Worm (Caenorhabditis elegans) whole organism, early embryonic: ENCODE data around the gene C49G7.7.

ENCODE experiments used
- B0310.2 ChIP-seq: sonication (generic microtip); optimal IDR thresholded peaks from 2 replicates; lab custom pipeline; 2016; ENCODE audit warnings: mild to moderate bottlenecking, missing genetic modification characterization, missing compliant biosample characterization
- F13C5.2 ChIP-seq: sonication (generic microtip); optimal IDR thresholded peaks from 2 replicates; lab custom pipeline; 2017; ENCODE audit warnings: mild to moderate bottlenecking, missing genetic modification characterization, inconsistent platforms, missing compliant biosample characterization
- aly-1 ChIP-seq: sonication (generic microtip); optimal IDR thresholded peaks from 2 replicates; lab custom pipeline; 2016; ENCODE audit warnings: missing genetic modification characterization, missing compliant biosample characterization
- ama-1 ChIP-seq: fragments of 150-350 bp; optimal IDR thresholded peaks from 2 replicates; lab custom pipeline; 2014
- ceh-13 ChIP-seq: fragments of 200-800 bp; sonication (Bioruptor generic); optimal IDR thresholded peaks from 2 replicates; lab custom pipeline; 2018; ENCODE audit warnings: mild to moderate bottlenecking, missing genetic modification characterization, missing compliant biosample characterization
- ceh-36 ChIP-seq: sonication (generic microtip); optimal IDR thresholded peaks from 2 replicates; lab custom pipeline; 2016; ENCODE audit warnings: missing genetic modification characterization, inconsistent platforms, missing compliant biosample characterization
- ets-7 ChIP-seq: sonication (generic microtip); optimal IDR thresholded peaks from 2 replicates; lab custom pipeline; 2016; ENCODE audit warnings: missing genotype, missing genetic modification characterization, missing compliant biosample characterization
- flt-1 ChIP-seq: fragments of 200-800 bp; sonication (Bioruptor generic); IDR thresholded peaks from 2 replicates; pipeline ENCODE4 v1.3.6; 2022; ENCODE audit warnings: missing genetic modification characterization, missing compliant biosample characterization
- hmbx-1 ChIP-seq: sonication (generic microtip); optimal IDR thresholded peaks from 2 replicates; lab custom pipeline; 2016; ENCODE audit warnings: mild to moderate bottlenecking, missing genetic modification characterization, missing compliant biosample characterization
- hmg-4 ChIP-seq: fragments of 200-800 bp; sonication (Bioruptor generic); optimal IDR thresholded peaks from 2 replicates; lab custom pipeline; 2018; ENCODE audit warnings: mild to moderate bottlenecking, missing genetic modification characterization, missing compliant biosample characterization
- hnd-1 ChIP-seq: sonication (generic microtip); optimal IDR thresholded peaks from 2 replicates; lab custom pipeline; 2016; ENCODE audit warnings: missing genetic modification characterization, missing compliant biosample characterization
- pes-1 ChIP-seq: fragments of 200-800 bp; sonication (Bioruptor generic); IDR thresholded peaks from 2 replicates; pipeline ENCODE4 v1.3.6; 2022; ENCODE audit warnings: missing genetic modification reagents, missing genetic modification characterization, missing compliant biosample characterization
- scrt-1 ChIP-seq: fragments of 200-800 bp; sonication (Bioruptor generic); IDR thresholded peaks from 2 replicates; pipeline ENCODE4 v1.3.6; 2022; ENCODE audit warnings: missing genetic modification characterization, missing compliant biosample characterization
- sea-1 ChIP-seq: fragments of 200-800 bp; sonication (Bioruptor generic); conservative IDR thresholded peaks from 2 replicates; pipeline ENCODE4 v1.3.6; 2022; ENCODE audit warnings: missing genetic modification characterization, missing compliant biosample characterization
- tbx-11 ChIP-seq: fragments of 200-800 bp; sonication (Bioruptor generic); IDR thresholded peaks from 2 replicates; pipeline ENCODE4 v1.3.6; 2022; ENCODE audit warnings: missing genetic modification characterization, missing compliant biosample characterization
- tbx-37 ChIP-seq: fragments of 200-800 bp; sonication (Bioruptor generic); conservative IDR thresholded peaks from 2 replicates; pipeline ENCODE4 v1.3.6; 2022; ENCODE audit warnings: missing genetic modification reagents, missing genetic modification characterization, missing compliant biosample characterization
- tra-4 ChIP-seq: sonication (generic microtip); optimal IDR thresholded peaks from 2 replicates; lab custom pipeline; 2017; ENCODE audit warnings: missing genetic modification characterization, missing compliant biosample characterization

C49G7.7 gene

ce11 chrV:4024777-4025176 lies 9.5 kb upstream of the C49G7.7 start, which contains the start of gene K09D9.1:
K09D9.1 (plus strand) TSS chrV:4025047.
- no peak for TF ChIP-seq flt-1 (GFP tag; lab: Robert Waterston, UW)
- no peak for TF ChIP-seq ceh-36
- TF ChIP-seq F13C5.2 (tag; lab: Kevin White, UChicago) = no peak
- no peak for TF ChIP-seq scrt-1
- TF ChIP-seq tra-4 (tag; lab: Kevin White, UChicago) = no peak
- TF ChIP-seq hmbx-1 (tag; lab: Kevin White, UChicago) = no peak
- TF ChIP-seq B0310.2 (tag; lab: Kevin White, UChicago) = no peak
- TF ChIP-seq sea-1 (GFP tag; lab: Robert Waterston, UW) = no peak
- TF ChIP-seq tbx-11 = no peak
- TF ChIP-seq hmg-4 (GFP tag; lab: Kevin White, UChicago) = no peak
- no peak for TF ChIP-seq aly-1 (tag; lab: Kevin White, UChicago)
- TF ChIP-seq ama-1 (lab: Kevin White, UChicago) = no peak
- no peak for TF ChIP-seq tbx-37 (GFP tag; lab: Robert Waterston, UW)
- no peak for TF ChIP-seq ets-7 (tag; lab: Kevin White, UChicago)
- TF ChIP-seq pes-1 = no peak
- no peak for TF ChIP-seq ceh-13 (GFP tag; lab: Kevin White, UChicago)
- no peak for TF ChIP-seq hnd-1 (tag; lab: Kevin White, UChicago)

ce11 chrV:4029627-4030026 lies 4.6 kb upstream of the C49G7.7 start:
- TF ChIP-seq ama-1 (lab: Kevin White, UChicago) (no peak), ets-7 (tag; lab: Kevin White, UChicago) (no peak), B0310.2 (tag; lab: Kevin White, UChicago) (no peak), flt-1 (GFP tag; lab: Robert Waterston, UW) (0 out of 2 replicates have a peak, but pooled peaks have one; percentile 23), tbx-11 (no peak)

ce11 chrV:4031319-4031718 lies 3.0 kb upstream of the C49G7.7 start, which contains the start of gene cyp-35A4:
cyp-35A4 (plus strand) TSS chrV:4031619.
- TF ChIP-seq hmg-4 (GFP tag; lab: Kevin White, UChicago) = no peak
- no peak for TF ChIP-seq hmbx-1 (tag; lab: Kevin White, UChicago)
- TF ChIP-seq pes-1 = no peak
- TF ChIP-seq ets-7 (tag; lab: Kevin White, UChicago) = no peak
- no peak for TF ChIP-seq scrt-1
- TF ChIP-seq ama-1 (lab: Kevin White, UChicago) = no peak
- no peak for TF ChIP-seq ceh-13 (GFP tag; lab: Kevin White, UChicago)
- TF ChIP-seq tbx-37 (GFP tag; lab: Robert Waterston, UW) = no peak
- TF ChIP-seq sea-1 (GFP tag; lab: Robert Waterston, UW) = no peak
- TF ChIP-seq F13C5.2 (tag; lab: Kevin White, UChicago) = no peak
- no peak for TF ChIP-seq ceh-36
- TF ChIP-seq tbx-11 = no peak
- no peak for TF ChIP-seq flt-1 (GFP tag; lab: Robert Waterston, UW)
- no peak for TF ChIP-seq aly-1 (tag; lab: Kevin White, UChicago)

- TF ChIP-seq hnd-1 (tag; lab: Kevin White, UChicago) (no peak), hmbx-1 (tag; lab: Kevin White, UChicago) (no peak), tra-4 (tag; lab: Kevin White, UChicago) (no peak), sea-1 (GFP tag; lab: Robert Waterston, UW) (no peak), ceh-36 (no peak), F13C5.2 (tag; lab: Kevin White, UChicago) (no peak), pes-1 (no peak), hmg-4 (GFP tag; lab: Kevin White, UChicago) (no peak), ceh-13 (GFP tag; lab: Kevin White, UChicago) (no peak), aly-1 (tag; lab: Kevin White, UChicago) (no peak), scrt-1 (no peak), flt-1 (GFP tag; lab: Robert Waterston, UW) (no peak), B0310.2 (tag; lab: Kevin White, UChicago) (no peak), tbx-37 (GFP tag; lab: Robert Waterston, UW) (no peak), tbx-11 (no peak), ama-1 (lab: Kevin White, UChicago) (no peak)
Observed at ce11 chrV:4035811-4036210, 1.5 kb downstream of the C49G7.7 start, which contains the start of gene C49G7.13. C49G7.13 (plus strand) TSS chrV:4036111.

- TF ChIP-seq B0310.2 (tag; lab: Kevin White, UChicago) (no peak), tbx-37 (GFP tag; lab: Robert Waterston, UW) (no peak), hnd-1 (tag; lab: Kevin White, UChicago) (no peak), tra-4 (tag; lab: Kevin White, UChicago) (no peak), ceh-36 (no peak), sea-1 (GFP tag; lab: Robert Waterston, UW) (no peak), tbx-11 (no peak), ets-7 (tag; lab: Kevin White, UChicago) (no peak), flt-1 (GFP tag; lab: Robert Waterston, UW) (no peak), hmg-4 (GFP tag; lab: Kevin White, UChicago) (no peak), ama-1 (lab: Kevin White, UChicago) (no peak), pes-1 (no peak), ceh-13 (GFP tag; lab: Kevin White, UChicago) (no peak), aly-1 (tag; lab: Kevin White, UChicago) (no peak), F13C5.2 (tag; lab: Kevin White, UChicago) (no peak)
Observed at ce11 chrV:4038110-4038509, 3.8 kb downstream of the C49G7.7 start, which contains the start of gene C49G7.12. C49G7.12 (plus strand) TSS chrV:4038410.

- TF ChIP-seq F13C5.2 (tag; lab: Kevin White, UChicago) (no peak), tra-4 (tag; lab: Kevin White, UChicago) (no peak), scrt-1 (no peak), sea-1 (GFP tag; lab: Robert Waterston, UW) (no peak), ceh-13 (GFP tag; lab: Kevin White, UChicago) (no peak), aly-1 (tag; lab: Kevin White, UChicago) (no peak), hmg-4 (GFP tag; lab: Kevin White, UChicago) (no peak), flt-1 (GFP tag; lab: Robert Waterston, UW) (no peak), hmbx-1 (tag; lab: Kevin White, UChicago) (no peak), B0310.2 (tag; lab: Kevin White, UChicago) (no peak), ceh-36 (no peak), ets-7 (tag; lab: Kevin White, UChicago) (no peak), tbx-11 (no peak), pes-1 (no peak), tbx-37 (GFP tag; lab: Robert Waterston, UW) (no peak), ama-1 (lab: Kevin White, UChicago) (no peak), hnd-1 (tag; lab: Kevin White, UChicago) (no peak)
Observed at ce11 chrV:4038557-4038956, 4.3 kb downstream of the C49G7.7 start.
